Worm (Caenorhabditis elegans) whole organism, L2 larva: ENCODE data around the gene Y51H7C.3.

ENCODE experiments used
- C34F6.9 ChIP-seq: fragments of 150-350 bp; optimal IDR thresholded peaks from 2 replicates; lab custom pipeline; 2014; ENCODE audit warnings: missing biosample characterization, missing genetic modification characterization
- R02D3.7 ChIP-seq: fragments of 150-350 bp; optimal IDR thresholded peaks from 2 replicates; lab custom pipeline; 2014; ENCODE audit warnings: missing biosample characterization, missing genetic modification characterization
- Y55F3AM.14 ChIP-seq: fragments of 200-800 bp; sonication (Bioruptor generic); optimal IDR thresholded peaks from 2 replicates; lab custom pipeline; 2018; ENCODE audit warnings: mild to moderate bottlenecking, missing genetic modification characterization, missing compliant biosample characterization
- ZK546.5 ChIP-seq: sonication (generic microtip); optimal IDR thresholded peaks from 2 replicates; lab custom pipeline; 2017; ENCODE audit warnings: missing biosample characterization, missing genetic modification characterization
- alr-1 ChIP-seq: fragments of 150-350 bp; optimal IDR thresholded peaks from 2 replicates; lab custom pipeline; 2014; ENCODE audit warnings: missing biosample characterization, missing genetic modification characterization
- aly-2 ChIP-seq: fragments of 150-350 bp; optimal IDR thresholded peaks from 2 replicates; lab custom pipeline; 2014; ENCODE audit warnings: missing biosample characterization, missing genetic modification characterization
- ama-1 ChIP-seq: fragments of 150-350 bp; optimal IDR thresholded peaks from 2 replicates; lab custom pipeline; 2018; ENCODE audit warnings: inconsistent platforms
- blmp-1 ChIP-seq: sonication (generic microtip); optimal IDR thresholded peaks from 2 replicates; lab custom pipeline; 2017; ENCODE audit warnings: missing genetic modification characterization, mild to moderate bottlenecking, missing compliant biosample characterization, antibody characterized with exemption, moderate library complexity; ENCODE audit not compliant: insufficient read depth
- ceh-82 ChIP-seq: fragments of 150-350 bp; optimal IDR thresholded peaks from 2 replicates; lab custom pipeline; 2014; ENCODE audit warnings: missing biosample characterization, missing genetic modification characterization
- dmd-4 ChIP-seq: sonication (generic microtip); optimal IDR thresholded peaks from 2 replicates; lab custom pipeline; 2017; ENCODE audit warnings: missing biosample characterization, missing genetic modification characterization
- egl-27 ChIP-seq: sonication (generic microtip); optimal IDR thresholded peaks from 3 replicates; lab custom pipeline; 2017; ENCODE audit warnings: missing biosample characterization, missing genetic modification reagents, missing genetic modification characterization
- elt-3 ChIP-seq: sonication (generic microtip); optimal IDR thresholded peaks from 2 replicates; lab custom pipeline; 2017; ENCODE audit warnings: missing biosample characterization, missing genetic modification characterization
- gmeb-1 ChIP-seq: fragments of 150-350 bp; optimal IDR thresholded peaks from 2 replicates; lab custom pipeline; 2014; ENCODE audit warnings: missing biosample characterization, missing genetic modification characterization
- lin-11 ChIP-seq: fragments of 150-350 bp; sonication (generic microtip); optimal IDR thresholded peaks from 2 replicates; lab custom pipeline; 2014; ENCODE audit warnings: missing biosample characterization, missing genetic modification characterization, inconsistent platforms, mixed read lengths
- lin-13 ChIP-seq: fragments of 150-350 bp; optimal IDR thresholded peaks from 2 replicates; lab custom pipeline; 2014; ENCODE audit warnings: missing biosample characterization, missing genetic modification reagents, missing genetic modification characterization
- lin-39 ChIP-seq: fragments of 150-350 bp; optimal IDR thresholded peaks from 2 replicates; lab custom pipeline; 2014; ENCODE audit warnings: missing biosample characterization, missing genetic modification reagents, missing genetic modification characterization
- mab-5 ChIP-seq: fragments of 150-350 bp; optimal IDR thresholded peaks from 2 replicates; lab custom pipeline; 2014; ENCODE audit warnings: missing biosample characterization, missing genetic modification characterization
- mbf-1 ChIP-seq: sonication (generic microtip); optimal IDR thresholded peaks from 2 replicates; lab custom pipeline; 2017; ENCODE audit warnings: missing biosample characterization, missing genetic modification characterization
- nhr-10 ChIP-seq: sonication (generic microtip); optimal IDR thresholded peaks from 2 replicates; lab custom pipeline; 2017; ENCODE audit warnings: missing biosample characterization, missing genetic modification characterization
- nhr-11 ChIP-seq: fragments of 150-350 bp; optimal IDR thresholded peaks from 2 replicates; lab custom pipeline; 2014; ENCODE audit warnings: missing biosample characterization, missing genetic modification characterization
- nhr-12 ChIP-seq: fragments of 150-350 bp; optimal IDR thresholded peaks from 2 replicates; lab custom pipeline; 2014; ENCODE audit warnings: missing biosample characterization, missing genetic modification characterization
- nhr-129 ChIP-seq: fragments of 150-350 bp; optimal IDR thresholded peaks from 2 replicates; lab custom pipeline; 2014; ENCODE audit warnings: missing biosample characterization, missing genetic modification characterization
- nhr-23 ChIP-seq: fragments of 150-350 bp; optimal IDR thresholded peaks from 2 replicates; lab custom pipeline; 2014; ENCODE audit warnings: missing biosample characterization, missing genetic modification reagents, missing genetic modification characterization
- nhr-25 ChIP-seq: fragments of 150-350 bp; sonication (generic microtip); optimal IDR thresholded peaks from 3 replicates; lab custom pipeline; 2014; ENCODE audit warnings: missing biosample characterization, missing genetic modification characterization
- nhr-6 ChIP-seq: fragments of 150-350 bp; optimal IDR thresholded peaks from 2 replicates; lab custom pipeline; 2014; ENCODE audit warnings: missing biosample characterization, missing genetic modification characterization
- nhr-77 ChIP-seq: fragments of 150-350 bp; optimal IDR thresholded peaks from 2 replicates; lab custom pipeline; 2014; ENCODE audit warnings: missing biosample characterization, missing genetic modification characterization
- peb-1 ChIP-seq: fragments of 150-350 bp; optimal IDR thresholded peaks from 2 replicates; lab custom pipeline; 2014; ENCODE audit warnings: missing biosample characterization, missing genetic modification characterization
- sem-4 ChIP-seq: fragments of 150-350 bp; optimal IDR thresholded peaks from 2 replicates; lab custom pipeline; 2014; ENCODE audit warnings: missing biosample characterization, missing genetic modification reagents, missing genetic modification characterization
- sma-9 ChIP-seq, 2 experiments: fragments of 150-350 bp in 1 of 2; sonication (generic microtip) in 1 of 2; optimal IDR thresholded peaks; 2 replicates each; lab custom pipeline; 2014 to 2016; ENCODE audit warnings: missing genetic modification characterization in 2 of 2, mild to moderate bottlenecking in 1 of 2, missing biosample characterization in 1 of 2, missing compliant biosample characterization in 1 of 2, missing genetic modification reagents in 1 of 2, moderate library complexity in 1 of 2
- snpc-4 ChIP-seq: fragments of 150-350 bp; optimal IDR thresholded peaks from 2 replicates; lab custom pipeline; 2014; ENCODE audit warnings: missing biosample characterization, missing genetic modification characterization
- unc-55 ChIP-seq: fragments of 150-350 bp; sonication (generic microtip); optimal IDR thresholded peaks from 3 replicates; lab custom pipeline; 2014; ENCODE audit warnings: missing biosample characterization, missing genetic modification reagents, missing genetic modification characterization
- zag-1 ChIP-seq: fragments of 150-350 bp; optimal IDR thresholded peaks from 2 replicates; lab custom pipeline; 2014; ENCODE audit warnings: missing biosample characterization, missing genetic modification characterization
- ztf-1 ChIP-seq: fragments of 200-800 bp; sonication (Bioruptor generic); conservative IDR thresholded peaks from 2 replicates; pipeline ENCODE4 v1.3.6; 2022; ENCODE audit warnings: missing genetic modification characterization, missing compliant biosample characterization
- ztf-11 ChIP-seq: sonication (generic microtip); optimal IDR thresholded peaks from 2 replicates; lab custom pipeline; 2017; ENCODE audit warnings: missing biosample characterization, missing genetic modification characterization
- ztf-4 ChIP-seq: fragments of 150-350 bp; optimal IDR thresholded peaks from 2 replicates; lab custom pipeline; 2014; ENCODE audit warnings: missing biosample characterization, missing genetic modification characterization

The Y51H7C.3 gene

DNA sequence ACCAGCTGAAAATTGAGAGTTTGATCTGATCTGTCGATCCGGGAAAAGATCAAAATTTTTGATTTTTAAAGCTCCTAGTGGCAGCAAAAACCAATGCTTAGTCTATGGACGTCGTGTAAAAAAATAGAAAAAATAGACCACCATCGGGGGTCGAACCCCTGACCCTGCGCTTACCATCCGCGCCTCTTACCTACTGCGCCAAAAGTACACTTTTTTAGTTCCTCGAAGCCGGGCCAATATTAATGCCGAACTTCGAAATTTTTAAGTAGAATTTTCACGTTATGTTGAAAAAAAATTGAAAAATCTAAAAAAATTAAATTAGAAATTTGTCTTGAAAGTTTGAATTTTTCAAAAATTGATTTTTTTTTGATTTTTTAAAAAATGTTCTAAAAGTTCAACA lies 39.7 kb downstream of the Y51H7C.3 start:
- TF ChIP-seq sem-4 (tag; lab: Kevin White, UChicago) = no peak
- no peak for TF ChIP-seq nhr-12 (tag; lab: Kevin White, UChicago)
- no peak for TF ChIP-seq aly-2 (tag; lab: Kevin White, UChicago)
- TF ChIP-seq alr-1 (tag; lab: Kevin White, UChicago) = no peak
- TF ChIP-seq nhr-11 (tag; lab: Kevin White, UChicago) = no peak
- TF ChIP-seq lin-11 (tag; lab: Kevin White, UChicago) = no peak
- TF ChIP-seq lin-39 (tag; lab: Kevin White, UChicago) = no peak
- no peak for TF ChIP-seq snpc-4 (tag; lab: Kevin White, UChicago)
- TF ChIP-seq ztf-11 (tag; lab: Kevin White, UChicago) = no peak
- TF ChIP-seq nhr-10 (tag; lab: Kevin White, UChicago) = no peak
- TF ChIP-seq dmd-4 (tag; lab: Kevin White, UChicago) = no peak
- TF ChIP-seq, all 48 proteins: peak for 0

DNA sequence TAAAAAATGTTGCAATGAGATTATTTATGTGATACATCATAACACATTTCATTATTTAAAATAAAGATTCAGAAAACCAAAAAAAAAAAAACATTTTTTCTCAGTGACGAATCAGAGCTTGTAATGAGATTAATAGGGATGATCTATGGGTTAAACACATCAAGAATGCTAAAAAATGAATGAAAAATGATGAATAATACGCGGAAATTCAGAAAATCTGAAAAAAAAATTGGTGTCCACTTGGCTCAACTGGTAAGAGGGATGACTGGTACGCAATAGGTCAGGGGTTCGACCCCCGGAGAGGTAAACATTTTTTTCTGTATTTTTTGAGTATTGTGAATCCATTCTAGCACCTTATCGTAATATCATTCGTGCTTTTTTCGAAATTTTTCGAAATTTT lies 40.2 kb downstream of the Y51H7C.3 start:
- TF ChIP-seq snpc-4 (tag; lab: Kevin White, UChicago) (no peak), unc-55 (GFP tag; lab: Kevin White, UChicago) (no peak), nhr-6 (tag; lab: Kevin White, UChicago) (no peak), C34F6.9 (tag; lab: Kevin White, UChicago) (no peak), egl-27 (tag; lab: Kevin White, UChicago) (no peak), lin-39 (tag; lab: Kevin White, UChicago) (no peak), dmd-4 (tag; lab: Kevin White, UChicago) (no peak), nhr-23 (tag; lab: Kevin White, UChicago) (no peak), nhr-77 (tag; lab: Kevin White, UChicago) (no peak), ceh-82 (no peak), blmp-1 (tag; lab: Kevin White, UChicago) (no peak), ztf-4 (tag; lab: Kevin White, UChicago) (no peak), sma-9 (GFP tag; optimal IDR thresholded peaks at IDR 0.05; lab: Kevin White, UChicago) (no peak), sma-9 (tag; optimal IDR thresholded peaks at IDR 0.05; lab: Kevin White, UChicago) (no peak)

DNA sequence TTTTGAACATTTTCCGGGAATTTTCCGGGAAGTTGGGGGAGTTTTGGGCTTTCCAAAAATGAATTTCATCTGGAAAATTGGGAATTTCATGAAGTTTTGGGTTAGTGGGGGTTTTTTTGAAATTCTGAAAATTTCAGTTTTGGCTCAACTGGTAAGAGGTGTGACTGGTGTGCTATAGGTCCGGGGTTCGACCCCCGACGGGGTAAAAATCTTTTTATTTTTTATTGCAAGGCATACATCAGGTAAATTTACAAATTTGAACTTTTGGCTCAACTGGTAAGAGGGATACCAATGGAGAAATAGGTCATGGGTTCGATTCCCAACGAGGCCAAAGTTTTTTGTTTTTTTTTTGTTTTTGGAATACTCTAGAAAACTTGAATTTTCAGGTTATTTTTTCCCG lies 43.4 kb downstream of the Y51H7C.3 start:
- TF ChIP-seq lin-11 (tag; lab: Kevin White, UChicago) = no peak
- TF ChIP-seq nhr-12 (tag; lab: Kevin White, UChicago) = no peak
- TF ChIP-seq mab-5 = no peak
- no peak for TF ChIP-seq ztf-1
- no peak for TF ChIP-seq nhr-25 (tag; lab: Kevin White, UChicago)
- no peak for TF ChIP-seq elt-3
- TF ChIP-seq nhr-10 (tag; lab: Kevin White, UChicago) = no peak
- TF ChIP-seq, all 48 proteins: peak for 0

DNA sequence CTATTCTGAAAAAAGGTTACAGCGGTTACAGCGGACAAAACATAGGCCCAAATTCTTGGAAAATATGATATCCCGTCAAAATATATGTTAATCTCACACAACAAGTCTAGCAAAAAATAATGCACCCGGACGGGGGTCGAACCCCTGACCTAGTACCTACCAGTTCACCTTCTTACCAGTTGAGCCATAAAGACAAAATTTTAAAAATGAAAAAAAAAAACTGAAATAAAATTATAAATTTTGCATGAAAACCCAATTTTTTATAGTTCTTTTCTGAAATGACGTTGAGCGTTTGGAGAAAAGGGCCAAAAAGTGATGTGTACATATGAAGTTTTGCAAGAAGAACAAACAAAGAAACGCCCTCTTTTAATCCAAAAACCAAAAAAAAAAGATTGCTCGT lies 44.1 kb downstream of the Y51H7C.3 start:
- TF ChIP-seq R02D3.7 (tag; lab: Kevin White, UChicago) = no peak
- no peak for TF ChIP-seq nhr-25 (tag; lab: Kevin White, UChicago)
- TF ChIP-seq mab-5 = no peak
- TF ChIP-seq blmp-1 (tag; lab: Kevin White, UChicago) = no peak
- no peak for TF ChIP-seq mbf-1 (tag; lab: Kevin White, UChicago)
- TF ChIP-seq lin-11 (tag; lab: Kevin White, UChicago) = no peak
- TF ChIP-seq gmeb-1 (tag; lab: Kevin White, UChicago) = no peak
- no peak for TF ChIP-seq ZK546.5
- no peak for TF ChIP-seq Y55F3AM.14
- TF ChIP-seq nhr-77 (tag; lab: Kevin White, UChicago) = no peak
- no peak for TF ChIP-seq ceh-82
- TF ChIP-seq nhr-10 (tag; lab: Kevin White, UChicago) = no peak
- TF ChIP-seq zag-1 (tag; lab: Kevin White, UChicago) = no peak
- TF ChIP-seq nhr-129 (tag; lab: Kevin White, UChicago) = no peak
- TF ChIP-seq lin-13 = no peak
- no peak for TF ChIP-seq ama-1 (lab: Kevin White, UChicago)
- TF ChIP-seq ztf-4 (tag; lab: Kevin White, UChicago) = no peak
- TF ChIP-seq peb-1 (tag; lab: Kevin White, UChicago) = no peak
